Fruit fly (Drosophila melanogaster) ovary, adult (tissue): Measurements from ENCODE around the gene CG7255.

Experiments
- CG17801 ChIP-seq: fragments of 200-800 bp; optimal IDR thresholded peaks from 2 replicates; lab custom pipeline; 2019; ENCODE audit warnings: missing biosample characterization, mild to moderate bottlenecking, missing genetic modification characterization, moderate library complexity; ENCODE audit not compliant: partially characterized antibody

The CG7255 gene

DNA sequence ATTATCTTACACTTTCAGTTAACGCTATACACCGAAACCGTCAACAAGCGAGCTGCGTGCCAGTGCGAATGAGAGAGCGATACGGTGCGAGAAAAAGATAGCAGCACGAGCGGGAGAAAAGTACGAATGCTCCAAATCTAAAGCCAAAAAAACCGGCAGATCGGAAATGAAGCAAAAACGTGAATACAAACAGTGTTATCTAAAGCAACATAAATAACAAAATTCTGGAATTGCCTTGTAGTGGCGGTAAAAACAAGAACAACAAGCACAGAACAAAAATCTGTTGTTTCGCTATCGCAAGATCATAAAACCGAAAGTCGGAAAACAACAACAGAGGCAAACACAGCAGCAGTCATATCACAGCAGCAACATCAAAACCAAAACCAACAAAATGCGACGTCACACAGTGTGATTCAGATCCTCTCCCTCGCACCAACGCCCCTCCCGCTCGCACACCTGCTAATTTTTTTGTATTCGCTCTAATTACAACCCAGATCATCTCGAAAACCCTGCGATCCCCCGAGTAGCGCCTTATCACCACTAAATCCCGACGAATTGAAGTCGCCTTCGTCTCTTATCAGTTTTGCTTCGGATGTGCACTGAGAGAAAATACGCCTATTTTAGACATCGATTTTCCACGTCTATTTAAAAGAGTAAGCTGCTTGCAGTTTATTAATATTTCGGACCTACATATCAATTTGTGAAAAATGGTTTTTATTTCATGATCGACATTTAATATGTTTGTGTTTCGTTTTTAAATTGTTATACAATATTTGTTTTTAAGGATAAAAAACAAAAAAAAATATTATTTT, at the start of gene CG7255:
CG7255 (plus strand) TSS at position 32 of the 812 bp plus-strand sequence.
- TF ChIP-seq CG17801 (GFP tag; lab: Kevin White, UChicago) = no peak

DNA sequence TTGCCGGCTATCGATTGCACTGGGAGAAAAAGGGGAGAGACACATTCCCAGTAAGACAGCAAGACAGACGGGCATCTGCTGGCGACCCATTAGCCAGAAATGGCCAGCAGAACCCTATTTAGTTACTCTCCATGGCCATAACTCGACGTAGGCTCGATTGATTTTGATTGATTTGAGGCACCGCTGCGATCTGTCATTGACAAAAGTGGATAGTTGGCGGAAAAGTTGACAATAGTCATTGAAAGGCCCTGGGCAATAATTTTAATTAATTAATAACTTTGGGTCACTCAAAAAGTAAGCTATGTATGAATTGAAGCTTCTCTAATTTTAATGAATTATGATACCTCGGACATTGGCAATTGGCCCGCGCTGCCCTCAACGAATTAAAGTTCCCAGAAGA, 46.9 kb upstream of the CG7255 start:
- TF ChIP-seq CG17801 (GFP tag; lab: Kevin White, UChicago) = no peak

- TF ChIP-seq CG17801 (GFP tag; lab: Kevin White, UChicago) = no peak
Measured at dm6 chr3L:15258357-15258756, 45.7 kb upstream of the CG7255 start.

- no peak for TF ChIP-seq CG17801 (GFP tag; lab: Kevin White, UChicago)
Measured at dm6 chr3L:15260593-15260992, 43.5 kb upstream of the CG7255 start.

- TF ChIP-seq CG17801 (GFP tag; lab: Kevin White, UChicago) = no peak
Measured at dm6 chr3L:15261067-15261506, 43.0 kb upstream of the CG7255 start.

DNA sequence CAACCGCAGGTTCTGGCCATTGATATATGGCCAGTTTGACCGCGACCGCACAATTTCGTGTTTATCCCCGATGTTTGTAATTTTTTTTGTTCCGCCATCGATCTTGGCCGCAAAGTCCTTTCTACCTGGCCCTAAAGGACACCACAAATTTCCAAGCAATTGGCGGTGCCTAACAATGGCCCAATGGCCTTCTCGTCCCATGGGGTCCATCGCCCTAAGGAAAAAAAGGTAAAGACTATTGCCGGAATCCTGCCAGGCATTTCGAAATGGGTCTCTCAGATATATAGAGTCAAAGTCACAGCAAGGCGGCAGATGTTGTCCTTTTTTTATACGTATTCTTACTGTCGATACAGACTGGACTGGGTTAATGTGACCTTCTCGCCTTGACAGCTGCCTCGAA, 42.0 kb upstream of the CG7255 start:
- TF ChIP-seq CG17801 (GFP tag; lab: Kevin White, UChicago) = no peak

DNA sequence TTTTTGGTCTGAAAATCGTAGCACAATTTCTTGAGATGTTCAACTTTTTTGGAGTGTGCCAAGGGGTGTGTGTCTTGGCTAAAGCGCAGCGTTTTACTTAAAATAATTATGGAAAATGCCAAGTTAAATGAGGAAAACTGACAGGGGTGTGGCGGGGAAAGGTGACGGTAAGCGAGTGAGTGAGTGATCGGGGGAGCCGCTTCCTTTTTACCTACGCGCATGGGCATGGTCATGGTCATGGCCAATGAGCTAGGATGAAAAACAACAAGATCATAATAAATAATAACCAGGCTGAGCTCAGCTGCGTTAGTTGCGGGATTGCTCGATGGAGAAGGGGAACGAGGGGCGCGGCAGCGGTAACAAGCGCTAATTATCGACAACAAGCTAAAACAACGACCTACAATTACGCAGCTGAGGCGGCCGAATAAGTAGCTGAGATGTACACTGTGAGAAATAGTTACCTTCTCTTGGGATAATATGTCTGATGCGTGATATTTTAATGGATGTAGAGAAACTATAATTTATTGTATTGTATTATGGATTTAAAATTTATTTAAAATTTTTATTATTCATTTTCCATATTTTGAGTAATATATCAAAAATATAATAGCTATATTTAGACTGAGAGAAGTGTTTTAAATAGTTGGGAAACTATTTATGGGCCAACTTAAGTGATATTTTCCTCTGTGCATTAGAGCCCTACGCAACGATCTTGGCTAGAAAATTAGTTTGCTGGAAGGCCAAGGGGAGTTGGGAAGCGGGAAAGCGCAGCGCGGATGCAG, 39.6 kb upstream of the CG7255 start:
- no peak for TF ChIP-seq CG17801 (GFP tag; lab: Kevin White, UChicago)

dm6 chr3L:15266628-15267027, 37.4 kb upstream of the CG7255 start:
- TF ChIP-seq CG17801 (GFP tag; lab: Kevin White, UChicago) = no peak

dm6 chr3L:15267710-15268609, 36.1 kb upstream of the CG7255 start:
- no peak for TF ChIP-seq CG17801 (GFP tag; lab: Kevin White, UChicago)

- TF ChIP-seq CG17801 (GFP tag; lab: Kevin White, UChicago) = no peak
Measured at dm6 chr3L:15268707-15269385, 35.2 kb upstream of the CG7255 start.

dm6 chr3L:15275469-15276153, 28.4 kb upstream of the CG7255 start:
- no peak for TF ChIP-seq CG17801 (GFP tag; lab: Kevin White, UChicago)

DNA sequence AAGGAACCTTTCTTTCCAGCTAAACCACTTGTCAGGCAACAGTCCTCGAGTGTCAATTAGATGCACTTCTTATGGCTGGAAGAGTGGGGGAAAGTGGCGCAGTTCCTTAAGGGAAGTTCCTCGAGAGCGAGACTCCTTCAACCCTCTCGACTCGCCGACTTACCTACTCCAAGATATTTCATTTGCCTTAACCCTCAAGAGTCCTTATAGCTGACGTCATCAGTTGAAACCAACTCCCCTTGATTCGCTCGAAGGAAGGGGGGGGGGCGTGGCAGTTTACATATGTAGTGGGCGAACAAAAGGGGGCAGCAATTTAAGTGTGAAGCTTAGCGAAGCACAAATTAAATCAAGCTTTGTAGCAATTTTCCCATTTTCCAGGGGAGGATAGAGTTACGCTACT, 23.0 kb upstream of the CG7255 start:
- no peak for TF ChIP-seq CG17801 (GFP tag; lab: Kevin White, UChicago)

DNA sequence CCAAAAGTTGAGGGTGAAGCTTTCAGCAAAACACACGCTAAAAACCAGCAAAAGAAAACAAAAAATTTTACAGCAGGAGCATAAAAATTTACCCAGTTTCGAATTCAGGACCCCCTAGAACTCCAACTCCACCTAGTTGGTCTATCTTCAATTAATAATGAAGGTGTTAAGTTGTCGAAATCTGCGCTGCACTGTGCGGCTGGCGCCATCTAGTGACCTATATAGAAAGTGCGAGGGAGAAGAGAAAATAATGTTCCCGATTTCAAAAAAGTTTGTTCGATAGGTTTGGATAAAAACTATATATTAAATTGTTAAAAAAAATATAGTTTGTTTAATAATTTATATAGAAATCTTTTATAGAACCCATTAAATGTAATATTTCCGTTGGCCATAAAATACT, 17.1 kb upstream of the CG7255 start:
- TF ChIP-seq CG17801 (GFP tag; lab: Kevin White, UChicago) = no peak
